Fruit fly (Drosophila melanogaster) whole organism, embryonic: Measurements from ENCODE around the gene caz.

Source experiments
- Bteb2 ChIP-seq: fragments of 200-800 bp; sonication (Bioruptor generic); optimal IDR thresholded peaks from 2 replicates; lab custom pipeline; 2016; ENCODE audit warnings: missing biosample characterization, missing genetic modification characterization
- CG11085 ChIP-seq: fragments of 200-800 bp; sonication (Bioruptor generic); IDR thresholded peaks from 2 replicates; pipeline ENCODE4 v1.3.6; 2022; ENCODE audit warnings: missing biosample characterization, missing genetic modification characterization
- CG11696 ChIP-seq: fragments of 200-800 bp; sonication (Bioruptor generic); IDR thresholded peaks from 2 replicates; pipeline ENCODE4 v1.3.6; 2022; ENCODE audit warnings: missing biosample characterization, missing genetic modification characterization
- CG12942 ChIP-seq: fragments of 200-800 bp; sonication (Bioruptor generic); optimal IDR thresholded peaks from 3 replicates; lab custom pipeline; 2016; ENCODE audit warnings: missing biosample characterization, missing genetic modification characterization
- CG13287 ChIP-seq: fragments of 200-800 bp; sonication (Bioruptor generic); IDR thresholded peaks from 2 replicates; pipeline ENCODE4 v1.3.6; 2022; ENCODE audit warnings: missing biosample characterization, missing genetic modification characterization; ENCODE audit not compliant: partially characterized antibody
- CG15073 ChIP-seq: fragments of 200-800 bp; sonication (Bioruptor generic); optimal IDR thresholded peaks from 2 replicates; lab custom pipeline; 2016; ENCODE audit warnings: missing biosample characterization, missing genetic modification characterization
- CG1647 ChIP-seq: fragments of 200-800 bp; sonication (Bioruptor generic); optimal IDR thresholded peaks from 3 replicates; lab custom pipeline; 2016; ENCODE audit warnings: missing biosample characterization, missing genetic modification characterization
- CG2199 ChIP-seq: fragments of 200-800 bp; sonication (Bioruptor generic); IDR thresholded peaks from 3 replicates; pipeline ENCODE4 v1.3.6; 2022; ENCODE audit warnings: missing biosample characterization, missing genetic modification characterization
- CG2712 ChIP-seq: fragments of 200-800 bp; optimal IDR thresholded peaks from 3 replicates; lab custom pipeline; 2019; ENCODE audit warnings: missing biosample characterization, mild to moderate bottlenecking, missing genetic modification characterization, moderate library complexity
- CG2875 ChIP-seq: fragments of 200-800 bp; sonication (Bioruptor generic); optimal IDR thresholded peaks from 2 replicates; lab custom pipeline; 2017; ENCODE audit warnings: missing biosample characterization, mild to moderate bottlenecking, missing genetic modification characterization, missing genetic modification reagents
- CG30020 ChIP-seq: fragments of 200-800 bp; optimal IDR thresholded peaks from 2 replicates; lab custom pipeline; 2019; ENCODE audit warnings: missing biosample characterization, mild to moderate bottlenecking, missing genetic modification characterization, moderate library complexity
- CG3281 ChIP-seq: fragments of 200-800 bp; sonication (Bioruptor generic); optimal IDR thresholded peaks from 3 replicates; lab custom pipeline; 2017; ENCODE audit warnings: missing biosample characterization, mild to moderate bottlenecking, missing genetic modification characterization
- CG4707 ChIP-seq: fragments of 200-800 bp; sonication (Bioruptor generic); optimal IDR thresholded peaks from 2 replicates; lab custom pipeline; 2018; ENCODE audit warnings: missing biosample characterization, mild to moderate bottlenecking, missing genetic modification characterization, moderate library complexity
- CG7372 ChIP-seq: fragments of 200-800 bp; sonication (Bioruptor generic); IDR thresholded peaks from 2 replicates; pipeline ENCODE4 v1.3.6; 2022; ENCODE audit warnings: missing biosample characterization, missing genetic modification characterization
- CG9797 ChIP-seq: fragments of 200-800 bp; sonication (Bioruptor generic); optimal IDR thresholded peaks from 3 replicates; lab custom pipeline; 2018; ENCODE audit warnings: missing biosample characterization, mild to moderate bottlenecking, missing genetic modification characterization
- CrebB ChIP-seq: fragments of 200-800 bp; sonication (Bioruptor generic); optimal IDR thresholded peaks from 3 replicates; lab custom pipeline; 2018; ENCODE audit warnings: missing biosample characterization, mild to moderate bottlenecking, missing genetic modification characterization
- Dp ChIP-seq: fragments of 200-800 bp; sonication (Bioruptor generic); optimal IDR thresholded peaks from 2 replicates; lab custom pipeline; 2018; ENCODE audit warnings: missing biosample characterization, mild to moderate bottlenecking, missing genetic modification characterization, moderate library complexity
- E2f1 ChIP-seq: fragments of 200-800 bp; sonication (Bioruptor generic); IDR thresholded peaks from 2 replicates; pipeline ENCODE4 v1.3.6; 2022; ENCODE audit warnings: missing biosample characterization, missing genetic modification characterization
- Ets97D ChIP-seq: fragments of 200-800 bp; sonication (Bioruptor generic); optimal IDR thresholded peaks from 3 replicates; lab custom pipeline; 2016; ENCODE audit warnings: missing biosample characterization, missing genetic modification characterization
- Fer1 ChIP-seq: fragments of 200-800 bp; sonication (Bioruptor generic); optimal IDR thresholded peaks from 2 replicates; lab custom pipeline; 2017; ENCODE audit warnings: missing biosample characterization, mild to moderate bottlenecking, missing genetic modification characterization
- HHEX ChIP-seq: fragments of 200-800 bp; sonication (Bioruptor generic); optimal IDR thresholded peaks from 3 replicates; lab custom pipeline; 2017; ENCODE audit warnings: missing biosample characterization, mild to moderate bottlenecking, missing genetic modification characterization, missing genetic modification reagents
- Hmr ChIP-seq: fragments of 200-800 bp; sonication (Bioruptor generic); optimal IDR thresholded peaks from 3 replicates; lab custom pipeline; 2017; ENCODE audit warnings: mild to moderate bottlenecking, missing biosample characterization, missing genetic modification reagents, missing genetic modification characterization
- Med ChIP-seq: fragments of 200-800 bp; sonication (Bioruptor generic); peaks from one replicate; lab custom pipeline; 2016; ENCODE audit warnings: missing biosample characterization, missing genetic modification characterization, mild to moderate bottlenecking, inconsistent platforms, moderate library complexity
- NC2α ChIP-seq: fragments of 200-800 bp; sonication (Bioruptor generic); optimal IDR thresholded peaks from 2 replicates; lab custom pipeline; 2016; ENCODE audit warnings: missing biosample characterization, missing genetic modification characterization
- NFAT ChIP-seq: fragments of 200-800 bp; sonication (Bioruptor generic); IDR thresholded peaks from 2 replicates; pipeline ENCODE4 v1.3.6; 2022; ENCODE audit warnings: missing biosample characterization, missing genetic modification characterization
- Pdp1 ChIP-seq, 2 experiments: fragments of 200-800 bp; sonication (Bioruptor generic); optimal IDR thresholded peaks; 3 replicates each; lab custom pipeline; 2016; ENCODE audit warnings: missing biosample characterization in 2 of 2, missing genetic modification characterization in 2 of 2, mild to moderate bottlenecking in 1 of 2, moderate library complexity in 1 of 2
- Tbp ChIP-seq: fragments of >200 bp; optimal IDR thresholded peaks from 2 replicates; lab custom pipeline; 2018; ENCODE audit warnings: missing biosample characterization, missing genetic modification characterization
- Vsx1 ChIP-seq: fragments of 200-800 bp; sonication (Bioruptor generic); optimal IDR thresholded peaks from 2 replicates; lab custom pipeline; 2017; ENCODE audit warnings: missing biosample characterization, mild to moderate bottlenecking, missing genetic modification characterization, missing genetic modification reagents
- Xrp1 ChIP-seq: fragments of 200-800 bp; sonication (Bioruptor generic); IDR thresholded peaks from 2 replicates; pipeline ENCODE4 v1.3.6; 2022; ENCODE audit warnings: missing biosample characterization, missing genetic modification characterization
- ab ChIP-seq: fragments of 200-800 bp; sonication (Bioruptor generic); optimal IDR thresholded peaks from 2 replicates; lab custom pipeline; 2016; ENCODE audit warnings: missing biosample characterization, missing genetic modification characterization
- bab2 ChIP-seq: fragments of 200-800 bp; sonication (Bioruptor generic); optimal IDR thresholded peaks from 2 replicates; lab custom pipeline; 2016; ENCODE audit warnings: missing biosample characterization, missing genetic modification characterization
- bbx ChIP-seq: fragments of 200-800 bp; sonication (Bioruptor generic); IDR thresholded peaks from 2 replicates; pipeline ENCODE4 v1.3.6; 2022; ENCODE audit warnings: missing biosample characterization, missing genetic modification characterization; ENCODE audit not compliant: partially characterized antibody
- cg ChIP-seq: fragments of 200-800 bp; sonication (Bioruptor generic); optimal IDR thresholded peaks from 3 replicates; lab custom pipeline; 2019; ENCODE audit warnings: missing biosample characterization, mild to moderate bottlenecking, missing genetic modification characterization, moderate library complexity
- chinmo ChIP-seq: fragments of 200-800 bp; sonication (Bioruptor generic); IDR thresholded peaks from 4 replicates; pipeline ENCODE4 v1.3.6; 2022; ENCODE audit warnings: missing biosample characterization, missing genetic modification characterization; ENCODE audit not compliant: partially characterized antibody
- chn ChIP-seq: fragments of 200-800 bp; sonication (Bioruptor generic); optimal IDR thresholded peaks from 2 replicates; lab custom pipeline; 2016; ENCODE audit warnings: missing biosample characterization, missing genetic modification characterization
- corto ChIP-seq: fragments of 200-800 bp; sonication (Bioruptor generic); optimal IDR thresholded peaks from 2 replicates; lab custom pipeline; 2016; ENCODE audit warnings: missing biosample characterization, mild to moderate bottlenecking, missing genetic modification characterization, moderate library complexity
- eve ChIP-seq, 2 experiments: fragments of >200 bp; optimal IDR thresholded peaks; 2 replicates each; lab custom pipeline; 2017; ENCODE audit warnings: missing biosample characterization in 2 of 2, missing genetic modification characterization in 2 of 2
- gt ChIP-seq: fragments of 200-800 bp; sonication (Bioruptor generic); IDR thresholded peaks from 2 replicates; pipeline ENCODE4 v1.3.6; 2022; ENCODE audit warnings: missing biosample characterization, missing genetic modification characterization
- ham ChIP-seq: fragments of 200-800 bp; sonication (Bioruptor generic); IDR thresholded peaks from 2 replicates; pipeline ENCODE4 v1.3.6; 2022; ENCODE audit warnings: missing biosample characterization, missing genetic modification characterization
- ken ChIP-seq: fragments of 200-800 bp; sonication (Bioruptor generic); IDR thresholded peaks from 3 replicates; pipeline ENCODE4 v1.3.6; 2022; ENCODE audit warnings: missing biosample characterization, missing genetic modification characterization
- lilli ChIP-seq: fragments of 200-800 bp; sonication (Bioruptor generic); optimal IDR thresholded peaks from 3 replicates; lab custom pipeline; 2016; ENCODE audit warnings: missing biosample characterization, missing genetic modification characterization
- lola ChIP-seq, 3 experiments: fragments of >200 bp in 2 of 3; fragments of 200-800 bp in 1 of 3; sonication (Bioruptor generic) in 1 of 3; optimal IDR thresholded peaks; 2 replicates each; lab custom pipeline; 2017 to 2019; ENCODE audit warnings: missing biosample characterization in 3 of 3, missing genetic modification characterization in 3 of 3, mild to moderate bottlenecking in 1 of 3, moderate library complexity in 1 of 3
- odd ChIP-seq: fragments of 200-800 bp; sonication (Bioruptor generic); optimal IDR thresholded peaks from 2 replicates; lab custom pipeline; 2017; ENCODE audit warnings: missing biosample characterization, mild to moderate bottlenecking, missing genetic modification characterization
- onecut ChIP-seq: fragments of 200-800 bp; sonication (Bioruptor generic); IDR thresholded peaks from 2 replicates; pipeline ENCODE4 v1.3.6; 2022; ENCODE audit warnings: missing biosample characterization, missing genetic modification characterization
- pb ChIP-seq: fragments of 200-800 bp; sonication (Bioruptor generic); optimal IDR thresholded peaks from 3 replicates; lab custom pipeline; 2016; ENCODE audit warnings: missing biosample characterization, missing genetic modification characterization
- pho ChIP-seq: fragments of 200-800 bp; sonication (Bioruptor generic); optimal IDR thresholded peaks from 2 replicates; lab custom pipeline; 2016; ENCODE audit warnings: missing biosample characterization, missing genetic modification characterization
- sna ChIP-seq: fragments of 200-800 bp; sonication (Bioruptor generic); IDR thresholded peaks from 2 replicates; pipeline ENCODE4 v1.3.6; 2022; ENCODE audit warnings: missing biosample characterization, missing genetic modification characterization; ENCODE audit not compliant: partially characterized antibody
- tio ChIP-seq: fragments of 200-800 bp; sonication (Bioruptor generic); optimal IDR thresholded peaks from 2 replicates; lab custom pipeline; 2017; ENCODE audit warnings: missing biosample characterization, missing genetic modification characterization, inconsistent platforms
- zen ChIP-seq: fragments of 200-800 bp; sonication (Bioruptor generic); optimal IDR thresholded peaks from 3 replicates; lab custom pipeline; 2018; ENCODE audit warnings: missing biosample characterization, mild to moderate bottlenecking, missing genetic modification characterization, moderate library complexity

The caz gene

DNA sequence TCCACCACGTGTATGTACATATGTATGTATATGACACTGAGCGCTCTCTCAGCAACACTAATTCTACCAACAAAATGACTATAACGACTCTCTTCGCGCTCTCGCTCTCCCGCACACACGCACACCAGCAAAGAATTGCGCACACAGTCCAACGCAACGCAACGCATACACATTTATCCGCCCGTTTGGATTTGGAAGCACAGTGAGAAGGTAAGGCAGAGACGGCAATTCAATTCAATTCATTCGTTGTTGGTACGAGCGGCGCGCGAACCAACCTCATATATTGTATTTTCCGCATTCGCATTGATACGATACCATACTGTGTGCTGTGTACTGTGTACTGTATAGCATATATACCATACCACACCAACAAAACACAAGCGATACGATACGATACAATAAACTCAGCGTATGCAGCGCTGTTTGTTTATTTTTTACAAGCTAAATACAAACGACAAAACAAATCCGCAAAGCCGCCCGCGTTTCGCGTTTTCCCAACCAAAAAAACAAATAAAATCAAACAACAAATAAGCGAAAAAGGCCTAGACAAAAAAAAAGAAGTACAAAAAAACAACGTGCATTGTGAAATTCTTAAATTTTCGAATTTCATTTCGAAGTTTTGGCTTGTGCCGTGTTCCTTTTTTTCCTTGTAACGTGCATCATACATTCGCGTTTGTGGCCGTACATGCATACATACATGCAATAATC lies 45.0 kb downstream of the caz start, which contains the start of the genes CG9921 and Dsp1 (continued):
- TF ChIP-seq chinmo (GFP tag; lab: Robert Waterston, UW) = peak; percentile 95
- no peak for TF ChIP-seq pb (GFP tag; lab: Kevin White, UChicago)
- no peak for TF ChIP-seq tio (GFP tag; lab: Kevin White, UChicago)
- no peak for TF ChIP-seq chn (GFP tag; lab: Kevin White, UChicago)
- no peak for TF ChIP-seq ab
- peak; percentile 13 for TF ChIP-seq CG3281 (GFP tag; lab: Kevin White, UChicago)
- TF ChIP-seq eve (GFP tag; optimal IDR thresholded peaks at IDR 0.05; lab: Kevin White, UChicago) = peak in 1 of 2 experiments; percentile 56
- TF ChIP-seq CrebB (tag; lab: Kevin White, UChicago) = peak; percentile 38
- peak; percentile 31 for TF ChIP-seq Hmr
- no peak for TF ChIP-seq pho (GFP tag; lab: Kevin White, UChicago)
- peak; percentile 4 for TF ChIP-seq HHEX
- no peak for TF ChIP-seq onecut (GFP tag; lab: Robert Waterston, UW)
- TF ChIP-seq ken (GFP tag; lab: Robert Waterston, UW) = no peak
- peak; percentile 14 for TF ChIP-seq lilli (GFP tag; lab: Kevin White, UChicago)
- peak; percentile 99 for TF ChIP-seq CG2199 (GFP tag; lab: Robert Waterston, UW)
- TF ChIP-seq CG2875 = no peak
- peak; percentile 32; the same call in 1 of the 2 replicates for TF ChIP-seq CG11696 (GFP tag; lab: Robert Waterston, UW)
- no peak for TF ChIP-seq bab2
- TF ChIP-seq NFAT = 0 out of 2 replicates have a peak, but pooled peaks have one; percentile 23
- TF ChIP-seq corto = peak; percentile 23

DNA sequence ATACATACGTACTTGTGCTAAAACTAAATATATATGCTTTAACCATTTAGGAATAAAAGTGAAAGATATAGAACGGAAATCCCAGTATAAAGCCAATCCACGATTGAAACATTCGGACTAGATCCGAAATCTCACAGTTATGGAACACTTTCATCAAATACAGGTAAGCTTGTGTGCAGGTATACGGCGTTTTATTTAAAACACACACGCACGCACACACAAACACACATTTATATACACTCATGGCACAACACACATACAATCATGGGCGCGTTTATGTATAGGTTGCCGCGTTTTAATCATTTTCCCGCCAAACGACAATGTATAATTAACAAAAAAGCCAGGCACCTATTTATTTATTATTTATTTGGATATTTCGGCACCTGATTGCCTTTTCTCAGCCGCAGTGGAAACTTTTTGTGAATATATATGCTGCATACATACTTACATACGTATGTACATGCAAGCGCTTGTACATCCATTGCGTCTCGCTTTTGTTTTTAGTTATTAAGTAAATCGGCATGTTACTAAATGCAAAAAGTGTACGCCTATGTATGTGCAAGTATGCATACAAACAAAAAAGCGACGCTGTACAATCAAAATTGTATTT lies 45.7 kb downstream of the caz start:
- TF ChIP-seq ham (GFP tag; lab: Robert Waterston, UW) (no peak), Pdp1 (GFP tag; optimal IDR thresholded peaks at IDR 0.05; lab: Kevin White, UChicago) (peak in 1 of 2 experiments; percentile 55), Xrp1 (GFP tag; lab: Robert Waterston, UW) (no peak), CG7372 (GFP tag; lab: Robert Waterston, UW) (no peak), gt (GFP tag; lab: Robert Waterston, UW) (no peak), Dp (GFP tag; lab: Kevin White, UChicago) (peak; percentile 3), CG12942 (no peak), Vsx1 (GFP tag; lab: Kevin White, UChicago) (no peak), CG9797 (GFP tag; lab: Kevin White, UChicago) (no peak), Fer1 (no peak), NC2α (no peak), sna (no peak), Tbp (GFP tag; lab: Kevin White, UChicago) (no peak), lola (GFP tag; optimal IDR thresholded peaks at IDR 0.05; lab: Kevin White, UChicago) (peak in 1 of 3 experiments; percentile 43), CG4707 (GFP tag; lab: Kevin White, UChicago) (no peak), Ets97D (GFP tag; lab: Kevin White, UChicago) (no peak), CG15073 (GFP tag; lab: Kevin White, UChicago) (no peak), zen (no peak), Med (GFP tag; lab: Kevin White, UChicago) (peak; percentile 63), CG30020 (tag; lab: Kevin White, UChicago) (peak; percentile 0), cg (GFP tag; lab: Kevin White, UChicago) (peak; percentile 89), Bteb2 (GFP tag; lab: Kevin White, UChicago) (no peak), CG11085 (GFP tag; lab: Robert Waterston, UW) (no peak), E2f1 (peak; percentile 41; the same call in 1 of the 2 replicates), bbx (GFP tag; lab: Robert Waterston, UW) (no peak), odd (GFP tag; lab: Kevin White, UChicago) (no peak), CG2712 (tag; lab: Kevin White, UChicago) (no peak), CG13287 (GFP tag; lab: Robert Waterston, UW) (no peak), CG1647 (GFP tag; lab: Kevin White, UChicago) (no peak)
